Fruit fly (Drosophila melanogaster): Measurements from ENCODE around the gene Cby.
A peak's percentile ranks its signal among the peaks of the same experiment; 100 is the strongest.

DNA sequence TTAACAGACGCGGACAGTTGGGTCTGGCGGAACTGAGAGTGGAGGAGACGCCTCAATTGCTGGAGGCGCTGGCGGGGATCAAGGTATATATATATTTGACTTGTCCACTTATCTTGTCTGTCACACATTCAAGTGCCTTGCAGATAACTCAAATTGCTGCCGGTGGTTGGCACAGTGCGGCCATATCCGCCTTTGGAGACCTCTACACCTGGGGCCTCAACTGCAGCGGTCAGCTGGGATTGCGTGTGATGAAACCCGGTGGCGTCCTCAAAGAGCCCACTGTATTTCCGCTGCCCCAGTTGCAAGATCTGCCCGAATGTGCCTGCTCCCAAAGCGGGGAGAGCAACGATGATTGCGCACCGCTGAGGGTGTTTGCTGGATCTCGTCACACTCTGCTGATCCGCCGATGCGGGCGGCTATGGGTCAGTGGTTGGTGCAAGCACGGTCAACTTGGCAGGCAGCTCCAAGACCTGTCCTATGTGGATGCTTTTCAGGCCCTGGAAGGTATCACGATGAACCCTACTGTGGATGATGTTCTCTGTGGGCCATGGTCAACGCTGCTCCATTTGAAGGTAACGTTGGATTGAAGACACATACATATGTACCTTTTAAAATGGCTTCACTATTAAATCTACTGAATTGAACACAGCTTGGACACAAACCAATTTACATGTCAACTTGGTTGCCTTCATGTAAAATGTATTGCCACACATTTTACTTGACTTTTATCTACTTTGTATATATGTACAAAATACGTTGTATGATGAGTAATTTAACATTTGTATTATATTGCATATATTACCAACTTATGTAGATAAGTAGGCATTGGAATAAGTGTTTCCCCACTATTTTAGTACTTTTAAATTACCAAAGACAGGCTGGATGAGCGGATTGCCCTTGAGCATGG, 21.1 kb downstream of the Cby start, which contains the start of gene CG43844:
- TF ChIP-seq Mnt (GFP tag; optimal IDR thresholded peaks at IDR 0.05), result no peak
- TF ChIP-seq bab1 (GFP tag; optimal IDR thresholded peaks at IDR 0.05), result peak; percentile 15
- peak; percentile 40 for TF ChIP-seq cic (GFP tag; optimal IDR thresholded peaks at IDR 0.05)

Measured in whole organism, adult.